Worm (Caenorhabditis elegans) whole organism, L1 larva: ENCODE data around the gene hpo-28.

Source experiments
- efl-1 ChIP-seq, 4 experiments: fragments of 150-350 bp; optimal IDR thresholded peaks in 3 of 4; peaks in 1 of 4; 1 replicate in 1 of 4; 2 replicates in 3 of 4; lab custom pipeline; 2014; ENCODE audit warnings: missing biosample characterization in 2 of 4, missing genetic modification characterization in 2 of 4, missing genetic modification reagents in 2 of 4
- nhr-237 ChIP-seq: fragments of 150-350 bp; optimal IDR thresholded peaks from 2 replicates; lab custom pipeline; 2014; ENCODE audit warnings: missing biosample characterization, missing genetic modification characterization
- rnt-1 ChIP-seq: sonication (generic microtip); optimal IDR thresholded peaks from 2 replicates; lab custom pipeline; 2016; ENCODE audit warnings: mild to moderate bottlenecking, missing genetic modification characterization, moderate library complexity, missing compliant biosample characterization
- ztf-11 ChIP-seq, 2 experiments: sonication (generic microtip); optimal IDR thresholded peaks; 2 replicates each; lab custom pipeline; 2016 to 2017; ENCODE audit warnings: missing genetic modification characterization in 2 of 2, missing biosample characterization in 1 of 2, missing compliant biosample characterization in 1 of 2

- TF ChIP-seq efl-1 (optimal IDR thresholded peaks at IDR 0.05; lab: Kevin White, UChicago) (no peak), efl-1 (GFP tag; optimal IDR thresholded peaks at IDR 0.05 in 1 of 2; lab: Kevin White, UChicago) (no peak), ztf-11 (tag; optimal IDR thresholded peaks at IDR 0.05; lab: Kevin White, UChicago) (no peak), rnt-1 (tag; lab: Kevin White, UChicago) (no peak), nhr-237 (no peak)
These were observed 29.0 kb downstream of the hpo-28 start, which contains the start of gene pst-2 for ce11 chrIII:5680141-5680540.
